Fruit fly (Drosophila melanogaster) whole organism, pupa: ENCODE results near the gene mld.

ENCODE experiments used
- CG15710 ChIP-seq: fragments of 200-800 bp; sonication (Bioruptor generic); optimal IDR thresholded peaks from 2 replicates; lab custom pipeline; 2018; ENCODE audit warnings: missing biosample characterization, mild to moderate bottlenecking, missing genetic modification characterization, moderate library complexity
- CG34367 ChIP-seq: fragments of 200-800 bp; sonication (Bioruptor generic); optimal IDR thresholded peaks from 2 replicates; lab custom pipeline; 2018; ENCODE audit warnings: missing biosample characterization, mild to moderate bottlenecking, missing genetic modification characterization
- CG8159 ChIP-seq: fragments of 200-800 bp; sonication (Bioruptor generic); optimal IDR thresholded peaks from 3 replicates; lab custom pipeline; 2018; ENCODE audit warnings: missing biosample characterization, mild to moderate bottlenecking, missing genetic modification characterization, moderate library complexity
- CG8301 ChIP-seq: fragments of 200-800 bp; sonication (Bioruptor generic); optimal IDR thresholded peaks from 2 replicates; lab custom pipeline; 2018; ENCODE audit warnings: missing biosample characterization, mild to moderate bottlenecking, missing genetic modification characterization
- gl ChIP-seq: fragments of 200-800 bp; sonication (Bioruptor generic); optimal IDR thresholded peaks from 2 replicates; lab custom pipeline; 2018; ENCODE audit warnings: missing biosample characterization, mild to moderate bottlenecking, missing genetic modification characterization

dm6 chr3R:24629877-24630808 is 44.7 kb downstream of the mld start, which contains the start of gene Wsck:
- no peak for TF ChIP-seq CG34367 (tag; lab: Kevin White, UChicago)
- TF ChIP-seq gl (tag; lab: Kevin White, UChicago) = no peak
- no peak for TF ChIP-seq CG15710 (tag; lab: Kevin White, UChicago)
- no peak for TF ChIP-seq CG8159 (tag; lab: Kevin White, UChicago)
- no peak for TF ChIP-seq CG8301
